Fruit fly (Drosophila melanogaster) whole organism, embryonic: Measurements from ENCODE around the gene Cat.

Experiments
- CG14441 ChIP-seq: fragments of 200-800 bp; sonication (Bioruptor generic); IDR thresholded peaks from 2 replicates; pipeline ENCODE4 v1.3.6; 2022; ENCODE audit warnings: missing biosample characterization, missing genetic modification characterization
- CG30020 ChIP-seq: fragments of 200-800 bp; optimal IDR thresholded peaks from 2 replicates; lab custom pipeline; 2019; ENCODE audit warnings: missing biosample characterization, mild to moderate bottlenecking, missing genetic modification characterization, moderate library complexity
- CG6854 ChIP-seq: fragments of 200-800 bp; sonication (Bioruptor generic); optimal IDR thresholded peaks from 3 replicates; lab custom pipeline; 2017; ENCODE audit warnings: missing biosample characterization, mild to moderate bottlenecking, missing genetic modification characterization
- H2.0 ChIP-seq: fragments of 200-800 bp; sonication (Bioruptor generic); IDR thresholded peaks from 2 replicates; pipeline ENCODE4 v1.3.6; 2022; ENCODE audit warnings: missing biosample characterization, missing genetic modification characterization
- cad ChIP-seq: fragments of >200 bp; optimal IDR thresholded peaks from 2 replicates; lab custom pipeline; 2017; ENCODE audit warnings: missing biosample characterization, missing genetic modification characterization
- klu ChIP-seq: fragments of 200-800 bp; sonication (Bioruptor generic); IDR thresholded peaks from 2 replicates; pipeline ENCODE4 v1.3.6; 2022; ENCODE audit warnings: missing biosample characterization, missing genetic modification characterization
- tup ChIP-seq: fragments of 200-800 bp; sonication (Bioruptor generic); optimal IDR thresholded peaks from 2 replicates; lab custom pipeline; 2016; ENCODE audit warnings: missing biosample characterization, mild to moderate bottlenecking, missing genetic modification characterization, moderate library complexity

- TF ChIP-seq tup (GFP tag; lab: Kevin White, UChicago) (no peak), CG30020 (tag; lab: Kevin White, UChicago) (peak; percentile 17), CG14441 (no peak), cad (GFP tag; lab: Kevin White, UChicago) (no peak), H2.0 (no peak), CG6854 (GFP tag; lab: Kevin White, UChicago) (no peak), klu (no peak)
Measured at dm6 chr3L:18870027-18870426, 47.6 kb downstream of the Cat start, which contains the start of gene Blos3.
